Fruit fly (Drosophila melanogaster): ENCODE results near the gene Obp8a.

- no peak for TF ChIP-seq CTCF (optimal IDR thresholded peaks at IDR 0.05)
- TF ChIP-seq CG8478 (optimal IDR thresholded peaks at IDR 0.05), result no peak
Observed at dm6 chrX:9250161-9250831, 35.6 kb downstream of the Obp8a start, which contains the start of gene CG17754.
